Worm (Caenorhabditis elegans) whole organism, early embryonic: Measurements from ENCODE around the gene cyk-1.
A peak's percentile ranks its signal among the peaks of the same experiment; 100 is the strongest.
"Not testable (repeated sequence)": the region's sequence is repeated elsewhere in the genome, so short reads cannot be mapped to it uniquely, and the experiment has no call there.

Experiments
- B0310.2 ChIP-seq: sonication (generic microtip); optimal IDR thresholded peaks from 2 replicates; lab custom pipeline; 2016; ENCODE audit warnings: mild to moderate bottlenecking, missing genetic modification characterization, missing compliant biosample characterization
- F13C5.2 ChIP-seq: sonication (generic microtip); optimal IDR thresholded peaks from 2 replicates; lab custom pipeline; 2017; ENCODE audit warnings: mild to moderate bottlenecking, missing genetic modification characterization, inconsistent platforms, missing compliant biosample characterization
- aly-1 ChIP-seq: sonication (generic microtip); optimal IDR thresholded peaks from 2 replicates; lab custom pipeline; 2016; ENCODE audit warnings: missing genetic modification characterization, missing compliant biosample characterization
- ama-1 ChIP-seq: fragments of 150-350 bp; optimal IDR thresholded peaks from 2 replicates; lab custom pipeline; 2014
- ceh-13 ChIP-seq: fragments of 200-800 bp; sonication (Bioruptor generic); optimal IDR thresholded peaks from 2 replicates; lab custom pipeline; 2018; ENCODE audit warnings: mild to moderate bottlenecking, missing genetic modification characterization, missing compliant biosample characterization
- ceh-36 ChIP-seq: sonication (generic microtip); optimal IDR thresholded peaks from 2 replicates; lab custom pipeline; 2016; ENCODE audit warnings: missing genetic modification characterization, inconsistent platforms, missing compliant biosample characterization
- ets-7 ChIP-seq: sonication (generic microtip); optimal IDR thresholded peaks from 2 replicates; lab custom pipeline; 2016; ENCODE audit warnings: missing genotype, missing genetic modification characterization, missing compliant biosample characterization
- flt-1 ChIP-seq: fragments of 200-800 bp; sonication (Bioruptor generic); IDR thresholded peaks from 2 replicates; pipeline ENCODE4 v1.3.6; 2022; ENCODE audit warnings: missing genetic modification characterization, missing compliant biosample characterization
- hmbx-1 ChIP-seq: sonication (generic microtip); optimal IDR thresholded peaks from 2 replicates; lab custom pipeline; 2016; ENCODE audit warnings: mild to moderate bottlenecking, missing genetic modification characterization, missing compliant biosample characterization
- hmg-4 ChIP-seq: fragments of 200-800 bp; sonication (Bioruptor generic); optimal IDR thresholded peaks from 2 replicates; lab custom pipeline; 2018; ENCODE audit warnings: mild to moderate bottlenecking, missing genetic modification characterization, missing compliant biosample characterization
- hnd-1 ChIP-seq: sonication (generic microtip); optimal IDR thresholded peaks from 2 replicates; lab custom pipeline; 2016; ENCODE audit warnings: missing genetic modification characterization, missing compliant biosample characterization
- pes-1 ChIP-seq: fragments of 200-800 bp; sonication (Bioruptor generic); IDR thresholded peaks from 2 replicates; pipeline ENCODE4 v1.3.6; 2022; ENCODE audit warnings: missing genetic modification reagents, missing genetic modification characterization, missing compliant biosample characterization
- scrt-1 ChIP-seq: fragments of 200-800 bp; sonication (Bioruptor generic); IDR thresholded peaks from 2 replicates; pipeline ENCODE4 v1.3.6; 2022; ENCODE audit warnings: missing genetic modification characterization, missing compliant biosample characterization
- sea-1 ChIP-seq: fragments of 200-800 bp; sonication (Bioruptor generic); conservative IDR thresholded peaks from 2 replicates; pipeline ENCODE4 v1.3.6; 2022; ENCODE audit warnings: missing genetic modification characterization, missing compliant biosample characterization
- tbx-11 ChIP-seq: fragments of 200-800 bp; sonication (Bioruptor generic); IDR thresholded peaks from 2 replicates; pipeline ENCODE4 v1.3.6; 2022; ENCODE audit warnings: missing genetic modification characterization, missing compliant biosample characterization
- tbx-37 ChIP-seq: fragments of 200-800 bp; sonication (Bioruptor generic); conservative IDR thresholded peaks from 2 replicates; pipeline ENCODE4 v1.3.6; 2022; ENCODE audit warnings: missing genetic modification reagents, missing genetic modification characterization, missing compliant biosample characterization
- tra-4 ChIP-seq: sonication (generic microtip); optimal IDR thresholded peaks from 2 replicates; lab custom pipeline; 2017; ENCODE audit warnings: missing genetic modification characterization, missing compliant biosample characterization

cyk-1 gene

DNA sequence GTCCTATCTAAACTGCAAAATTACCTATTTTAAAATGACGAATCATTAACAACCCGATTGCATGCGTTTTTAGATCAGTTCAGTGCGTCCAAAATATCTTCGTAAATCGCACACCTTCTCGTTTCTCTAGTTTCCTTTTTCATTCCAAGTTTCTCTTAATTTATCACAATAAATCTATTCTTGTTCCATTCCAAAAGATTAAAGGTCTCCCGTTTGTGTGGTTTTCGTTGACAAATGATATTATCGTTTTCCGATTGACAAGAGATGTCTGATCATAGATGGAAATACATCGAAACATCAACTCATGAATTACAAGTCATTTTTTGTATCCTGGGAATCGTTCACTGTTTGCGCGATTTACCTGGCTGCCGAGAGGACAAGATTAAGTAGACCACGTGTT lies 35.8 kb downstream of the cyk-1 start:
- TF ChIP-seq aly-1 (no peak), F13C5.2 (tag; lab: Kevin White, UChicago) (no peak), tbx-11 (GFP tag; lab: Robert Waterston, UW) (no peak), scrt-1 (no peak), ceh-13 (GFP tag; lab: Kevin White, UChicago) (no peak), tbx-37 (GFP tag; lab: Robert Waterston, UW) (no peak), hnd-1 (tag; lab: Kevin White, UChicago) (no peak), ama-1 (lab: Kevin White, UChicago) (no peak), sea-1 (GFP tag; lab: Robert Waterston, UW) (no peak)

DNA sequence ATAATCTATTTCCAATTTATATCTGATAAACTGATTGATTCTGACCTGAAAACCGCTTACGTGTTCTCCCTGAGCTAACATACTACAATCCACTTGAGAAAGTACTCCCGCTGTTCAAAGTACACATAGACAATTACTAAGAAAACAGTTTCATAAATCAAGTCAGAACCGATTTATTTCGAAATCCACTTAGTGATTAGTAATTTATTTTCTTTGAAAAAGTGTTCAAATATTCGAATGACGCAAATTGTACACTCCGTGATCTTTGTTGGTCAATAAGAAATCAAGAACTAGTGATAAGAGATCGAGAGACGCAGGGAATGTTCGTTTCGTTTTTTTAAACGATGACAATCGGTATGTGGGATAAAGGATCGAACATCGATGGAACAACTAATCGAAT lies 36.5 kb downstream of the cyk-1 start:
- TF ChIP-seq pes-1, result no peak
- TF ChIP-seq scrt-1, result no peak
- TF ChIP-seq hmg-4, result no peak

ce11 chrIII:6991465-6991864 lies 37.5 kb downstream of the cyk-1 start:
- TF ChIP-seq tbx-11 (GFP tag; lab: Robert Waterston, UW) (no peak), tbx-37 (GFP tag; lab: Robert Waterston, UW) (no peak), ceh-13 (GFP tag; lab: Kevin White, UChicago) (no peak), aly-1 (no peak), ets-7 (tag; lab: Kevin White, UChicago) (no peak), hnd-1 (tag; lab: Kevin White, UChicago) (no peak), tra-4 (tag; lab: Kevin White, UChicago) (no peak), hmg-4 (no peak), ama-1 (lab: Kevin White, UChicago) (no peak), ceh-36 (no peak)

DNA sequence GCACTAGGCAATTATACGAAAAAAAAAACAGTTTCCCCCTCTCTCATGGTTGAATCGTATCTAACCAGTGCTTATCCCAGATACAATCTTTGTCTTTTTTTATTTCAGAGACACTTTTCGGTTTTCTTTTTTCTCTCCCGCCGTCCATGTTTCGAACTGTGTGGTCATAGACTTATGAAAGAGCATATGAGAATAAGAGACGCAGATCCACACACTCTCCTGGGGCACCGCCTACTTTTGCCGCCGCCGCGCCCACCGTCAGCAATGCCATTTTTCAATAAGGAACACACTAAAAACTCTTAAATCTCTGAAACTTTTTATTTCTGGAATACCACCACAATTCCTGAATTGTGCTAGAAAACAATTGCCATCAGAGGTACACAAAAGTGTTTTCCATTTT lies 39.1 kb downstream of the cyk-1 start, which contains the start of gene prk-1:
TSS of gene prk-1 (plus strand) at position 269 of the 400 bp plus-strand sequence.
- TF ChIP-seq sea-1 (GFP tag; lab: Robert Waterston, UW), result no peak
- no peak for TF ChIP-seq ama-1 (lab: Kevin White, UChicago)
- no peak for TF ChIP-seq hmbx-1 (tag; lab: Kevin White, UChicago)
- no peak for TF ChIP-seq ets-7 (tag; lab: Kevin White, UChicago)
- TF ChIP-seq ceh-36, result no peak
- no peak for TF ChIP-seq ceh-13 (GFP tag; lab: Kevin White, UChicago)
- TF ChIP-seq pes-1, result no peak
- TF ChIP-seq hmg-4, result no peak

DNA sequence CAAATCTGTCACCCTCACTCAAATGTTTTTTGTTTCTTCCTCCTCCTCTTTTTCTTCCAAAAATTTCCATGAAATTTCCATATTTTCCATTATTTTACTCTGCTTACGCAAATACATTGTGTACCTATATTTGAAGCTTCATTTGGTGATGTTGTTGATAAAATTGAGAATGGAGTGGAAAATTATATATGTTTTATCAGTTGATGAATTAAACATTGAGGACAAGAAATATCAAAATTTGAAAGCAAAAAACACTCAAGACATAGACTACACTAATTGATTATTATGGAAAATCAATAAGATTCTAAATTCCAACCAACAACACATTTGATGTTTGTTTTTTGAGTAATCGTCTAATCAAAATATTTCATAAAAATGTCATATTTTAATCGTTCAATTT lies 39.8 kb downstream of the cyk-1 start:
- TF ChIP-seq scrt-1 (no peak), B0310.2 (no peak), ceh-13 (GFP tag; lab: Kevin White, UChicago) (no peak), hmg-4 (no peak), tra-4 (tag; lab: Kevin White, UChicago) (no peak), hnd-1 (tag; lab: Kevin White, UChicago) (no peak), sea-1 (GFP tag; lab: Robert Waterston, UW) (no peak), F13C5.2 (tag; lab: Kevin White, UChicago) (no peak), pes-1 (no peak)

DNA sequence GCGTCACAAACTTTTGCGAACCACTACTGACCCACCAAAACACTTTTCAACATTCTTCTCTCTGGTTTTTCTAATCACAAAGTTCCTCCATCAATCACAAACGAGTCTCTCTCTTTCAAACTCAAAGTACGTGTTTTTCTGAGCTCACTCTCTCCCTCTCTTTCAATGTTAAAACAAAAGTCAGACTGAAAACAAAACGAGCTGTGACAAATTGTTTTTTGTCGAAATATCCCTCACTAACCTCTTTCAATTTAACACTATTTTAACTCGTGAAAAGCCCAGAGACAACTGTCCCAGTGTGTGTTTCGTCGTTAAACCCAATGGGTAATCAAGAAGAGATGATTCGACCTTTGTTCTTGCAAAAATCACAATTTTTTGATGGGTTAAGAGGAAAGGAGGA lies 40.9 kb downstream of the cyk-1 start:
- no peak for TF ChIP-seq tbx-11 (GFP tag; lab: Robert Waterston, UW)
- TF ChIP-seq ets-7 (tag; lab: Kevin White, UChicago), result no peak
- TF ChIP-seq hnd-1 (tag; lab: Kevin White, UChicago), result no peak

ce11 chrIII:6981989-6982553 lies 46.9 kb downstream of the cyk-1 start, which contains the start of gene F31E3.6:
Gene F31E3.6 (plus strand): TSS chrIII:6982081.
- TF ChIP-seq hmg-4, scrt-1, pes-1: not testable (repeated sequence)

ce11 chrIII:6979584-6979983 lies 49.4 kb downstream of the cyk-1 start, which contains the start of gene ceh-20:
Gene ceh-20 (plus strand): TSS chrIII:6979884.
- no peak for TF ChIP-seq hmg-4
- no peak for TF ChIP-seq tra-4 (tag; lab: Kevin White, UChicago)
- TF ChIP-seq ceh-13 (GFP tag; lab: Kevin White, UChicago), result no peak
- no peak for TF ChIP-seq pes-1
- no peak for TF ChIP-seq aly-1
- TF ChIP-seq ets-7 (tag; lab: Kevin White, UChicago), result no peak
- no peak for TF ChIP-seq tbx-11 (GFP tag; lab: Robert Waterston, UW)
- no peak for TF ChIP-seq flt-1 (GFP tag; lab: Robert Waterston, UW)
- TF ChIP-seq hmbx-1 (tag; lab: Kevin White, UChicago), result no peak
- TF ChIP-seq F13C5.2 (tag; lab: Kevin White, UChicago), result no peak
- no peak for TF ChIP-seq B0310.2
- no peak for TF ChIP-seq tbx-37 (GFP tag; lab: Robert Waterston, UW)
- TF ChIP-seq sea-1 (GFP tag; lab: Robert Waterston, UW), result no peak
- no peak for TF ChIP-seq hnd-1 (tag; lab: Kevin White, UChicago)
- no peak for TF ChIP-seq scrt-1
- TF ChIP-seq ceh-36, result no peak
- TF ChIP-seq ama-1 (lab: Kevin White, UChicago), result no peak

DNA sequence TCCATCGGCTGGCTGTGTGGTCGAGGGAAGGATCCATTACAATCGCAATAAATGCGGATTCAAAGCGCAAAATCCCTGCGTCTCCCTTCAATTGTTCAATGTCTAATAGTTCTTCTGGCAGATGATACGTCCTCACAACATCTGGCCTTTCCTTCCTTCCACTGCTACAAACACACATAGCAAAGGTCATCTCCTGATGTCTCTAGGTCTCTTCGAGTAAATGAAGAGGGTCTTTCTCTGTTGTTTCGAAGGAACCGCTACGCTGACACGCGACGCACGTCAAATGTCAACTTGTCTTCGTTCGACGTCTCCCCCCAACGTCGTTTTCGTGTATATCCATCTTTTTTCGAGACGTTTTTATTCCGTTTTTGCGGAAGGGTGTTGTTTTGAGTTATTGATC lies 50.1 kb downstream of the cyk-1 start:
- TF ChIP-seq scrt-1 (0 out of 2 replicates have a peak, but pooled peaks have one; percentile 7), hmg-4 (peak; percentile 80), F13C5.2 (tag; lab: Kevin White, UChicago) (no peak)
